Worm (Caenorhabditis elegans) whole organism, mixed stage, embryonic: ENCODE measurements around the gene hlh-33.

Source experiments
- ceh-43 ChIP-seq: fragments of 200-800 bp; sonication (Bioruptor generic); optimal IDR thresholded peaks from 2 replicates; lab custom pipeline; 2018; ENCODE audit warnings: mild to moderate bottlenecking, missing genetic modification characterization, moderate library complexity, missing compliant biosample characterization
- ces-1 ChIP-seq: fragments of 150-350 bp; optimal IDR thresholded peaks from 2 replicates; lab custom pipeline; 2014; ENCODE audit warnings: missing biosample characterization, missing genetic modification reagents, missing genetic modification characterization
- drap-1 ChIP-seq: fragments of 200-800 bp; sonication (Bioruptor generic); optimal IDR thresholded peaks from 3 replicates; lab custom pipeline; 2018; ENCODE audit warnings: mild to moderate bottlenecking, missing genetic modification characterization, missing compliant biosample characterization
- lin-13 ChIP-seq: fragments of 150-350 bp; optimal IDR thresholded peaks from 2 replicates; lab custom pipeline; 2014; ENCODE audit warnings: missing biosample characterization, missing genetic modification characterization
- lin-32 ChIP-seq: fragments of 200-800 bp; sonication (Bioruptor generic); optimal IDR thresholded peaks from 2 replicates; lab custom pipeline; 2018; ENCODE audit warnings: mild to moderate bottlenecking, missing genetic modification characterization, missing compliant biosample characterization
- lsy-2 ChIP-seq: fragments of 150-350 bp; optimal IDR thresholded peaks from 2 replicates; lab custom pipeline; 2014; ENCODE audit warnings: missing biosample characterization, missing genetic modification characterization
- pha-4 ChIP-seq: fragments of 150-350 bp; optimal IDR thresholded peaks from 2 replicates; lab custom pipeline; 2018; ENCODE audit warnings: missing biosample characterization, missing genetic modification reagents, missing genetic modification characterization
- tbx-8 ChIP-seq: fragments of 200-800 bp; sonication (Bioruptor generic); optimal IDR thresholded peaks from 2 replicates; lab custom pipeline; 2018; ENCODE audit warnings: mild to moderate bottlenecking, missing genetic modification characterization, moderate library complexity, missing compliant biosample characterization
- unc-62 ChIP-seq: fragments of 150-350 bp; optimal IDR thresholded peaks from 2 replicates; lab custom pipeline; 2014; ENCODE audit warnings: missing biosample characterization, missing genetic modification reagents, missing genetic modification characterization
- zip-8 ChIP-seq: fragments of 150-350 bp; optimal IDR thresholded peaks from 2 replicates; lab custom pipeline; 2014; ENCODE audit warnings: missing biosample characterization, missing genetic modification characterization
- ztf-11 ChIP-seq: fragments of 150-350 bp; optimal IDR thresholded peaks from 2 replicates; lab custom pipeline; 2014; ENCODE audit warnings: missing biosample characterization, missing genetic modification characterization

DNA sequence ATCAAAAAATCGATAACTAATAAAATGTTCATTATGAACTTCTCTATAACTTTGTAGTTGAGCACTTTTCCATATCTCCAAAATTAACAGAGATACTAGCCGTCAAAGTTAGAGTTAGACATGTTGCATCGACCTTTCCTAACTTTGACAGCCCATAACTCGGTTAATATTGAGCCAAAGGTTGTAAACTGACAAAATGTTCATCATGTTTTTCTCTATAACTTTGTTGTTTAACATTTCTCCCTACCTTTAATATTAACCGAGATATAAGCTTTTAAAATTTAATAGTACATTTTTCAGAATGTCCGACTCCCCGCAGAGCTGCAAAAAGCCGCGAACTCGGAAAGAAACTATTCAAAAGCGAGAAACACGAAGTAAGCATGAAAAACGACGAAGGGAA is at the start of gene hlh-33:
- TF ChIP-seq unc-62 (no peak), ztf-11 (tag; lab: Kevin White, UChicago) (no peak), lsy-2 (tag; lab: Kevin White, UChicago) (no peak), pha-4 (tag; lab: Kevin White, UChicago) (no peak), zip-8 (tag; lab: Kevin White, UChicago) (no peak), lin-13 (tag; lab: Kevin White, UChicago) (no peak), tbx-8 (no peak), ceh-43 (no peak), ces-1 (GFP tag; lab: Kevin White, UChicago) (no peak), drap-1 (GFP tag; lab: Kevin White, UChicago) (no peak), lin-32 (GFP tag; lab: Kevin White, UChicago) (no peak)
